Fruit fly (Drosophila melanogaster): ENCODE results near the gene dac.

dac gene

dm6 chr2L:16476517-16476916 is 9.3 kb downstream of the dac start (continued):
- TF ChIP-seq NfI (GFP tag; optimal IDR thresholded peaks at IDR 0.05), result peak; percentile 2
- peak; percentile 36 for TF ChIP-seq twi (tag; optimal IDR thresholded peaks at IDR 0.05)
- TF ChIP-seq p53 (GFP tag; optimal IDR thresholded peaks at IDR 0.05), result no peak
- no peak for TF ChIP-seq amos (GFP tag; IDR thresholded peaks at IDR 0.05; ENCODE audit: partially characterized antibody)
- TF ChIP-seq pum (GFP tag; optimal IDR thresholded peaks at IDR 0.05), result no peak
- TF ChIP-seq CG1603 (tag; optimal IDR thresholded peaks at IDR 0.05), result peak; percentile 81
- TF ChIP-seq CG7556 (GFP tag; optimal IDR thresholded peaks at IDR 0.05), result peak; percentile 24
- TF ChIP-seq bowl (GFP tag; IDR thresholded peaks at IDR 0.05), result no peak
- TF ChIP-seq grn (GFP tag; optimal IDR thresholded peaks at IDR 0.05), result peak; percentile 22
- peak; percentile 29 for TF ChIP-seq CG2875 (GFP tag; optimal IDR thresholded peaks at IDR 0.05)
- TF ChIP-seq CG3407 (GFP tag; optimal IDR thresholded peaks at IDR 0.05), result peak; percentile 52
- TF ChIP-seq CG14050 (GFP tag; IDR thresholded peaks at IDR 0.05), result no peak
- peak; percentile 37 for TF ChIP-seq CG8089 (GFP tag; optimal IDR thresholded peaks at IDR 0.05)
- no peak for TF ChIP-seq Antp (GFP tag; optimal IDR thresholded peaks at IDR 0.05)
- TF ChIP-seq PHDP (tag; optimal IDR thresholded peaks at IDR 0.05), result peak; percentile 57
- TF ChIP-seq gt (GFP tag; IDR thresholded peaks at IDR 0.05), result no peak
- peak; percentile 18 for TF ChIP-seq CG7839 (tag; optimal IDR thresholded peaks at IDR 0.05)
- peak; percentile 31 for TF ChIP-seq CG7745 (tag; optimal IDR thresholded peaks at IDR 0.05)
- peak; percentile 12 for TF ChIP-seq Oli (tag; optimal IDR thresholded peaks at IDR 0.05)
- 0 out of 3 replicates have a peak, but pooled peaks have one; percentile 23 for TF ChIP-seq ase (GFP tag; IDR thresholded peaks at IDR 0.05)
- peak; percentile 74 for TF ChIP-seq ac (GFP tag; optimal IDR thresholded peaks at IDR 0.05)
- peak; percentile 31 for TF ChIP-seq CG12104 (GFP tag; optimal IDR thresholded peaks at IDR 0.05)
- peak; percentile 33 for TF ChIP-seq HHEX (GFP tag; optimal IDR thresholded peaks at IDR 0.05)
- no peak for TF ChIP-seq CG1832 (GFP tag; optimal IDR thresholded peaks at IDR 0.05)
- TF ChIP-seq CG2199 (GFP tag; IDR thresholded peaks at IDR 0.05), result no peak
- TF ChIP-seq hbn (GFP tag; IDR thresholded peaks at IDR 0.05; ENCODE audit: partially characterized antibody), result no peak
- no peak for TF ChIP-seq CG13624 (GFP tag; optimal IDR thresholded peaks at IDR 0.05)
- peak; percentile 41 for TF ChIP-seq gcm (GFP tag; optimal IDR thresholded peaks at IDR 0.05)
- TF ChIP-seq grau (tag; optimal IDR thresholded peaks at IDR 0.05), result peak; percentile 36
- no peak for TF ChIP-seq Xbp1 (GFP tag; optimal IDR thresholded peaks at IDR 0.05)
- no peak for TF ChIP-seq Scr (GFP tag; IDR thresholded peaks at IDR 0.05; ENCODE audit: partially characterized antibody)
- peak; percentile 40 for TF ChIP-seq unpg (GFP tag; optimal IDR thresholded peaks at IDR 0.05)
- peak; percentile 19 for TF ChIP-seq CG4424 (GFP tag; optimal IDR thresholded peaks at IDR 0.05)
- no peak for TF ChIP-seq ash1 (GFP tag; optimal IDR thresholded peaks at IDR 0.05)
- peak; percentile 33 for TF ChIP-seq CG31365 (tag; optimal IDR thresholded peaks at IDR 0.05)
- TF ChIP-seq Hmr (GFP tag; optimal IDR thresholded peaks at IDR 0.05), result peak; percentile 12
- no peak for TF ChIP-seq unc-4 (GFP tag; IDR thresholded peaks at IDR 0.05; ENCODE audit: partially characterized antibody)
- TF ChIP-seq gsb-n (tag; optimal IDR thresholded peaks at IDR 0.05), result peak; percentile 45
- TF ChIP-seq CG12659 (GFP tag; optimal IDR thresholded peaks at IDR 0.05), result peak; percentile 14
- no peak for TF ChIP-seq en (GFP tag; optimal IDR thresholded peaks at IDR 0.05)
- peak; percentile 40 for TF ChIP-seq CG15601 (tag; optimal IDR thresholded peaks at IDR 0.05)
- peak; percentile 34 for TF ChIP-seq CG1233 (GFP tag; optimal IDR thresholded peaks at IDR 0.05)
- no peak for TF ChIP-seq CG9215 (GFP tag; IDR thresholded peaks at IDR 0.05)
- TF ChIP-seq CG15479 (GFP tag; optimal IDR thresholded peaks at IDR 0.05), result peak; percentile 26
- TF ChIP-seq CG13123 (GFP tag; optimal IDR thresholded peaks at IDR 0.05), result no peak
- no peak for TF ChIP-seq Eip74EF (GFP tag; optimal IDR thresholded peaks at IDR 0.05)
- peak; percentile 48 for TF ChIP-seq CG17359 (tag; optimal IDR thresholded peaks at IDR 0.05)
- peak; percentile 61 for TF ChIP-seq Asciz (GFP tag; optimal IDR thresholded peaks at IDR 0.05)
- TF ChIP-seq abd-A (tag; optimal IDR thresholded peaks at IDR 0.05), result no peak
- TF ChIP-seq CG8765 (GFP tag; IDR thresholded peaks at IDR 0.05), result no peak

Measured in whole organism, embryonic.